Worm (Caenorhabditis elegans) whole organism, L1 larva: ENCODE data around the gene F40F4.7.

ENCODE experiments used
- C34B4.2 ChIP-seq: sonication (generic microtip); optimal IDR thresholded peaks from 2 replicates; lab custom pipeline; 2017; ENCODE audit warnings: mild to moderate bottlenecking, missing genetic modification characterization, missing compliant biosample characterization
- F16B12.6 ChIP-seq: fragments of 150-350 bp; optimal IDR thresholded peaks from 2 replicates; lab custom pipeline; 2014; ENCODE audit warnings: missing biosample characterization, missing genetic modification characterization
- alr-1 ChIP-seq: fragments of 200-800 bp; sonication (Bioruptor generic); optimal IDR thresholded peaks from 2 replicates; lab custom pipeline; 2018; ENCODE audit warnings: borderline replicate concordance, mild to moderate bottlenecking, missing genetic modification characterization, missing compliant biosample characterization
- ceh-63 ChIP-seq: fragments of 200-800 bp; sonication (Bioruptor generic); optimal IDR thresholded peaks from 2 replicates; lab custom pipeline; 2018; ENCODE audit warnings: mild to moderate bottlenecking, missing genetic modification characterization, missing compliant biosample characterization
- ceh-8 ChIP-seq: fragments of 200-800 bp; sonication (Bioruptor generic); optimal IDR thresholded peaks from 2 replicates; lab custom pipeline; 2018; ENCODE audit warnings: mild to moderate bottlenecking, missing genetic modification characterization, moderate library complexity, missing compliant biosample characterization
- ceh-88 ChIP-seq: fragments of 200-800 bp; sonication (Bioruptor generic); IDR thresholded peaks from 2 replicates; pipeline ENCODE4 v1.3.6; 2022; ENCODE audit warnings: missing genetic modification characterization, missing compliant biosample characterization
- ceh-90 ChIP-seq: sonication (generic microtip); optimal IDR thresholded peaks from 2 replicates; lab custom pipeline; 2016; ENCODE audit warnings: missing genetic modification characterization, missing compliant biosample characterization
- egl-13 ChIP-seq: sonication (generic microtip); optimal IDR thresholded peaks from 2 replicates; lab custom pipeline; 2016; ENCODE audit warnings: missing genotype, missing genetic modification reagents, missing genetic modification characterization, missing compliant biosample characterization
- egl-27 ChIP-seq, 2 experiments: fragments of 150-350 bp in 1 of 2; sonication (generic microtip); optimal IDR thresholded peaks; 3 replicates each; lab custom pipeline; 2017 to 2018; ENCODE audit warnings: missing biosample characterization in 2 of 2, missing genetic modification characterization in 2 of 2, missing genetic modification reagents in 2 of 2
- fkh-4 ChIP-seq: sonication (generic microtip); optimal IDR thresholded peaks from 2 replicates; lab custom pipeline; 2016; ENCODE audit warnings: missing compliant biosample characterization, missing genetic modification characterization, borderline replicate concordance
- fkh-8 ChIP-seq: sonication (generic microtip); optimal IDR thresholded peaks from 2 replicates; lab custom pipeline; 2016; ENCODE audit warnings: mild to moderate bottlenecking, missing genetic modification characterization, missing compliant biosample characterization
- hlh-17 ChIP-seq: fragments of 200-800 bp; sonication (Bioruptor generic); optimal IDR thresholded peaks from 2 replicates; lab custom pipeline; 2018; ENCODE audit warnings: missing genetic modification characterization, mild to moderate bottlenecking, missing compliant biosample characterization, moderate library complexity, borderline replicate concordance
- hlh-4 ChIP-seq: sonication (generic microtip); optimal IDR thresholded peaks from 2 replicates; lab custom pipeline; 2016; ENCODE audit warnings: mild to moderate bottlenecking, missing genetic modification characterization, missing compliant biosample characterization
- isw-1 ChIP-seq: fragments of 200-800 bp; sonication (Bioruptor generic); IDR thresholded peaks from 2 replicates; pipeline ENCODE4 v1.3.6; 2022; ENCODE audit warnings: missing genetic modification characterization, missing compliant biosample characterization
- lin-13 ChIP-seq: fragments of 150-350 bp; optimal IDR thresholded peaks from 2 replicates; lab custom pipeline; 2014; ENCODE audit warnings: missing biosample characterization, missing genetic modification reagents, missing genetic modification characterization
- lin-14 ChIP-seq: fragments of 200-800 bp; sonication (Bioruptor generic); optimal IDR thresholded peaks from 2 replicates; lab custom pipeline; 2018; ENCODE audit warnings: mild to moderate bottlenecking, missing genetic modification characterization, moderate library complexity, missing compliant biosample characterization
- lin-15B ChIP-seq: fragments of 150-350 bp; sonication (generic microtip); optimal IDR thresholded peaks from 3 replicates; lab custom pipeline; 2014; ENCODE audit warnings: missing biosample characterization, missing genetic modification characterization
- lin-35 ChIP-seq, 2 experiments: fragments of 150-350 bp; optimal IDR thresholded peaks; 2 replicates each; lab custom pipeline; 2014; ENCODE audit warnings: missing biosample characterization in 2 of 2, missing genetic modification characterization in 2 of 2, missing genetic modification reagents in 2 of 2
- lin-39 ChIP-seq: fragments of 150-350 bp; optimal IDR thresholded peaks from 2 replicates; lab custom pipeline; 2014; ENCODE audit warnings: missing biosample characterization, missing genetic modification reagents, missing genetic modification characterization
- mdl-1 ChIP-seq, 2 experiments: fragments of 150-350 bp; optimal IDR thresholded peaks; 2 replicates each; lab custom pipeline; 2014 to 2017; ENCODE audit warnings: missing biosample characterization in 2 of 2, missing genetic modification characterization in 2 of 2, inconsistent platforms in 1 of 2
- mef-2 ChIP-seq: fragments of 150-350 bp; optimal IDR thresholded peaks from 2 replicates; lab custom pipeline; 2014; ENCODE audit warnings: missing biosample characterization, missing genetic modification characterization
- mep-1 ChIP-seq: fragments of 150-350 bp; optimal IDR thresholded peaks from 2 replicates; lab custom pipeline; 2014; ENCODE audit warnings: missing biosample characterization, missing genetic modification characterization
- nhr-47 ChIP-seq: sonication (generic microtip); optimal IDR thresholded peaks from 2 replicates; lab custom pipeline; 2016; ENCODE audit warnings: mild to moderate bottlenecking, missing genetic modification characterization, moderate library complexity, missing compliant biosample characterization
- nhr-71 ChIP-seq: sonication (generic microtip); optimal IDR thresholded peaks from 2 replicates; lab custom pipeline; 2016; ENCODE audit warnings: mild to moderate bottlenecking, missing genetic modification characterization, moderate library complexity, missing compliant biosample characterization
- nhr-77 ChIP-seq: fragments of 150-350 bp; optimal IDR thresholded peaks from 2 replicates; lab custom pipeline; 2014; ENCODE audit warnings: missing biosample characterization, missing genetic modification characterization
- nhr-85 ChIP-seq: sonication (generic microtip); peaks from one replicate; lab custom pipeline; 2016; ENCODE audit warnings: missing genetic modification characterization, inconsistent platforms, missing compliant biosample characterization
- pax-3 ChIP-seq: fragments of 200-800 bp; sonication (Bioruptor generic); optimal IDR thresholded peaks from 2 replicates; lab custom pipeline; 2018; ENCODE audit warnings: mild to moderate bottlenecking, missing genetic modification characterization, moderate library complexity, missing compliant biosample characterization
- rnt-1 ChIP-seq: sonication (generic microtip); optimal IDR thresholded peaks from 2 replicates; lab custom pipeline; 2016; ENCODE audit warnings: mild to moderate bottlenecking, missing genetic modification characterization, moderate library complexity, missing compliant biosample characterization
- skn-1 ChIP-seq: fragments of 150-350 bp; optimal IDR thresholded peaks from 2 replicates; lab custom pipeline; 2014; ENCODE audit warnings: missing biosample characterization, missing genetic modification characterization
- snu-23 ChIP-seq: sonication (generic microtip); optimal IDR thresholded peaks from 2 replicates; lab custom pipeline; 2016; ENCODE audit warnings: missing genetic modification characterization, missing compliant biosample characterization
- sup-37 ChIP-seq: fragments of 200-800 bp; sonication (Bioruptor generic); optimal IDR thresholded peaks from 2 replicates; lab custom pipeline; 2018; ENCODE audit warnings: mild to moderate bottlenecking, missing genetic modification characterization, missing compliant biosample characterization
- swsn-7 ChIP-seq: sonication (generic microtip); optimal IDR thresholded peaks from 2 replicates; lab custom pipeline; 2016; ENCODE audit warnings: missing genetic modification characterization, missing compliant biosample characterization
- tlp-1 ChIP-seq: fragments of 150-350 bp; optimal IDR thresholded peaks from 2 replicates; lab custom pipeline; 2014; ENCODE audit warnings: missing biosample characterization, missing genetic modification characterization
- unc-130 ChIP-seq: fragments of 150-350 bp; optimal IDR thresholded peaks from 2 replicates; lab custom pipeline; 2017; ENCODE audit warnings: missing biosample characterization, missing genetic modification characterization, inconsistent platforms
- unc-86 ChIP-seq: sonication (generic microtip); optimal IDR thresholded peaks from 2 replicates; lab custom pipeline; 2016; ENCODE audit warnings: missing genetic modification characterization, missing compliant biosample characterization
- unc-98 ChIP-seq: fragments of 200-800 bp; sonication (Bioruptor generic); IDR thresholded peaks from 2 replicates; pipeline ENCODE4 v1.3.6; 2022; ENCODE audit warnings: missing genetic modification characterization, missing compliant biosample characterization
- vab-15 ChIP-seq: sonication (generic microtip); optimal IDR thresholded peaks from 2 replicates; lab custom pipeline; 2017; ENCODE audit warnings: missing genotype, mild to moderate bottlenecking, missing genetic modification characterization, missing compliant biosample characterization
- ztf-4 ChIP-seq: fragments of 150-350 bp; optimal IDR thresholded peaks from 2 replicates; lab custom pipeline; 2014; ENCODE audit warnings: missing biosample characterization, missing genetic modification characterization

F40F4.7 gene

ce11 chrX:3272580-3272979 is 26.8 kb upstream of the F40F4.7 start, which contains the start of gene K09C4.7:
K09C4.7 (plus strand) TSS chrX:3272880.
- TF ChIP-seq F16B12.6 (tag; lab: Kevin White, UChicago) (no peak), ceh-90 (tag; lab: Kevin White, UChicago) (no peak), mdl-1 (tag; optimal IDR thresholded peaks at IDR 0.05; lab: Kevin White, UChicago) (no peak), fkh-4 (tag; lab: Kevin White, UChicago) (no peak), hlh-17 (no peak), mep-1 (no peak), ztf-4 (tag; lab: Kevin White, UChicago) (no peak), isw-1 (no peak), egl-27 (tag; optimal IDR thresholded peaks at IDR 0.05; lab: Kevin White, UChicago) (no peak), ceh-63 (no peak), mef-2 (tag; lab: Kevin White, UChicago) (no peak), nhr-47 (tag; lab: Kevin White, UChicago) (no peak), lin-15B (tag; lab: Kevin White, UChicago) (no peak), unc-98 (no peak)

ce11 chrX:3271673-3272072 is 25.9 kb upstream of the F40F4.7 start, which contains the start of gene K09C4.9:
K09C4.9 (minus strand) TSS chrX:3271773.
- no peak for TF ChIP-seq lin-35 (GFP tag; optimal IDR thresholded peaks at IDR 0.05; lab: Kevin White, UChicago)
- no peak for TF ChIP-seq C34B4.2
- TF ChIP-seq unc-130 (tag; lab: Kevin White, UChicago) = no peak
- no peak for TF ChIP-seq unc-86 (tag; lab: Kevin White, UChicago)
- no peak for TF ChIP-seq sup-37 (GFP tag; lab: Kevin White, UChicago)
- TF ChIP-seq skn-1 (tag; lab: Kevin White, UChicago) = no peak
- no peak for TF ChIP-seq lin-14 (GFP tag; lab: Kevin White, UChicago)
- no peak for TF ChIP-seq nhr-85
- no peak for TF ChIP-seq egl-13

- TF ChIP-seq snu-23 = no peak
- peak; percentile 17 for TF ChIP-seq rnt-1
These were observed 25.1 kb upstream of the F40F4.7 start, which contains the start of gene sul-1 for ce11 chrX:3270806-3271205. sul-1 (minus strand) TSS chrX:3270906.

ce11 chrX:3262600-3262999 is 16.9 kb upstream of the F40F4.7 start, which contains the start of gene fbxb-71:
fbxb-71 (plus strand) TSS chrX:3262900.
- no peak for TF ChIP-seq ceh-8
- TF ChIP-seq fkh-4 (tag; lab: Kevin White, UChicago) = no peak
- no peak for TF ChIP-seq pax-3
- TF ChIP-seq alr-1 = no peak
- no peak for TF ChIP-seq tlp-1 (tag; lab: Kevin White, UChicago)
- no peak for TF ChIP-seq F16B12.6 (tag; lab: Kevin White, UChicago)
- no peak for TF ChIP-seq hlh-4 (tag; lab: Kevin White, UChicago)
- no peak for TF ChIP-seq swsn-7
- TF ChIP-seq vab-15 (tag; lab: Kevin White, UChicago) = no peak
- TF ChIP-seq lin-13 (GFP tag; lab: Kevin White, UChicago) = no peak
- TF ChIP-seq rnt-1 = no peak
- TF ChIP-seq, all 84 proteins: peak for 0

- TF ChIP-seq snu-23 (peak; percentile 6), egl-27 (tag; optimal IDR thresholded peaks at IDR 0.05; lab: Kevin White, UChicago) (no peak), ceh-88 (GFP tag; lab: Robert Waterston, UW) (no peak), lin-39 (tag; lab: Kevin White, UChicago) (peak; percentile 19), nhr-71 (tag; lab: Kevin White, UChicago) (peak; percentile 30), unc-98 (no peak), mdl-1 (tag; optimal IDR thresholded peaks at IDR 0.05; lab: Kevin White, UChicago) (peak in 1 of 2 experiments; percentile 21), tlp-1 (tag; lab: Kevin White, UChicago) (no peak), rnt-1 (peak; percentile 57), fkh-8 (tag; lab: Kevin White, UChicago) (no peak), nhr-77 (tag; lab: Kevin White, UChicago) (no peak), lin-13 (GFP tag; lab: Kevin White, UChicago) (no peak)
These were observed 14.8 kb upstream of the F40F4.7 start, which contains the start of gene lbp-2 for ce11 chrX:3260509-3260908. lbp-2 (plus strand) TSS chrX:3260610.
